Worm (Caenorhabditis elegans) whole organism, early embryonic: Measurements from ENCODE around the gene try-1.

Experiments
- B0310.2 ChIP-seq: sonication (generic microtip); optimal IDR thresholded peaks from 2 replicates; lab custom pipeline; 2016; ENCODE audit warnings: mild to moderate bottlenecking, missing genetic modification characterization, missing compliant biosample characterization
- F13C5.2 ChIP-seq: sonication (generic microtip); optimal IDR thresholded peaks from 2 replicates; lab custom pipeline; 2017; ENCODE audit warnings: mild to moderate bottlenecking, missing genetic modification characterization, inconsistent platforms, missing compliant biosample characterization
- aly-1 ChIP-seq: sonication (generic microtip); optimal IDR thresholded peaks from 2 replicates; lab custom pipeline; 2016; ENCODE audit warnings: missing genetic modification characterization, missing compliant biosample characterization
- ama-1 ChIP-seq: fragments of 150-350 bp; optimal IDR thresholded peaks from 2 replicates; lab custom pipeline; 2014
- ceh-13 ChIP-seq: fragments of 200-800 bp; sonication (Bioruptor generic); optimal IDR thresholded peaks from 2 replicates; lab custom pipeline; 2018; ENCODE audit warnings: mild to moderate bottlenecking, missing genetic modification characterization, missing compliant biosample characterization
- ets-7 ChIP-seq: sonication (generic microtip); optimal IDR thresholded peaks from 2 replicates; lab custom pipeline; 2016; ENCODE audit warnings: missing genotype, missing genetic modification characterization, missing compliant biosample characterization
- hmbx-1 ChIP-seq: sonication (generic microtip); optimal IDR thresholded peaks from 2 replicates; lab custom pipeline; 2016; ENCODE audit warnings: mild to moderate bottlenecking, missing genetic modification characterization, missing compliant biosample characterization
- hnd-1 ChIP-seq: sonication (generic microtip); optimal IDR thresholded peaks from 2 replicates; lab custom pipeline; 2016; ENCODE audit warnings: missing genetic modification characterization, missing compliant biosample characterization
- scrt-1 ChIP-seq: fragments of 200-800 bp; sonication (Bioruptor generic); IDR thresholded peaks from 2 replicates; pipeline ENCODE4 v1.3.6; 2022; ENCODE audit warnings: missing genetic modification characterization, missing compliant biosample characterization
- sea-1 ChIP-seq: fragments of 200-800 bp; sonication (Bioruptor generic); conservative IDR thresholded peaks from 2 replicates; pipeline ENCODE4 v1.3.6; 2022; ENCODE audit warnings: missing genetic modification characterization, missing compliant biosample characterization
- tbx-11 ChIP-seq: fragments of 200-800 bp; sonication (Bioruptor generic); IDR thresholded peaks from 2 replicates; pipeline ENCODE4 v1.3.6; 2022; ENCODE audit warnings: missing genetic modification characterization, missing compliant biosample characterization
- tbx-37 ChIP-seq: fragments of 200-800 bp; sonication (Bioruptor generic); conservative IDR thresholded peaks from 2 replicates; pipeline ENCODE4 v1.3.6; 2022; ENCODE audit warnings: missing genetic modification reagents, missing genetic modification characterization, missing compliant biosample characterization
- tra-4 ChIP-seq: sonication (generic microtip); optimal IDR thresholded peaks from 2 replicates; lab custom pipeline; 2017; ENCODE audit warnings: missing genetic modification characterization, missing compliant biosample characterization

ce11 chrII:4918501-4919021, 30.8 kb downstream of the try-1 start:
- TF ChIP-seq ama-1 (no peak), hmbx-1 (no peak), sea-1 (GFP tag; lab: Robert Waterston, UW) (no peak), ets-7 (no peak), hnd-1 (tag; lab: Kevin White, UChicago) (no peak), scrt-1 (no peak), tbx-11 (GFP tag; lab: Robert Waterston, UW) (no peak), tra-4 (tag; lab: Kevin White, UChicago) (no peak), F13C5.2 (tag; lab: Kevin White, UChicago) (no peak), B0310.2 (tag; lab: Kevin White, UChicago) (no peak), tbx-37 (GFP tag; lab: Robert Waterston, UW) (no peak), ceh-13 (GFP tag; lab: Kevin White, UChicago) (no peak), aly-1 (tag; lab: Kevin White, UChicago) (no peak)
